Worm (Caenorhabditis elegans): Measurements from ENCODE around the gene btb-11.

DNA sequence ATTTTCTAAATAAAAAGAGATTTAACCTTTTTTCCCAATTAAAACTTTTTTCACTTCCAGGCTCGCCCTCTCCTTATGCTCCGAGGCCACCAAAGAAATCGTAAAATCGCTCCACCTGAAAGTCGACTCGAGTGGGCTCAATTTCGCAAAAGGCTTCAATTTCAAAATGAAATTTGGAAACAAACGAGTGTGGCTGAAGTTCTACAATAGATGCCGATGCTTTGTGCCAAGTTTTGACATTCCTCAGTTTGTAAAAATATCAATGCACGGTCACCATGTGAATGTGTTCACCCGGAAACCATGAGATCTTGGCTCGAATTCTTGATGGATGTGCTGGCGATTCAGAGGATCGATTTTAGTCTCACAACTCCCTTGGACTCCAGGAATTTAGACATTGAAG is 2.1 kb upstream of the btb-11 start, which contains the start of gene M01D1.12:
- TF ChIP-seq lsy-2 (tag; optimal IDR thresholded peaks at IDR 0.05) = no peak
- TF ChIP-seq aly-2 (tag; optimal IDR thresholded peaks at IDR 0.05) = no peak
- TF ChIP-seq nhr-77 (tag; optimal IDR thresholded peaks at IDR 0.05) = no peak
- no peak for TF ChIP-seq efl-1 (optimal IDR thresholded peaks at IDR 0.05)
- no peak for TF ChIP-seq efl-1 (GFP tag; optimal IDR thresholded peaks at IDR 0.05 in 1 of 2)
- TF ChIP-seq alr-1 (tag; optimal IDR thresholded peaks at IDR 0.05; ENCODE audit: borderline replicate concordance) = no peak
- TF ChIP-seq C34B4.2 (tag; optimal IDR thresholded peaks at IDR 0.05) = no peak
- TF ChIP-seq unc-62 (GFP tag; optimal IDR thresholded peaks at IDR 0.05) = no peak
- no peak for TF ChIP-seq ztf-4 (tag; optimal IDR thresholded peaks at IDR 0.05)
- no peak for TF ChIP-seq ceh-90 (tag; optimal IDR thresholded peaks at IDR 0.05)
- no peak for TF ChIP-seq F16B12.6 (tag; optimal IDR thresholded peaks at IDR 0.05)
- TF ChIP-seq egl-27 (tag; optimal IDR thresholded peaks at IDR 0.05) = no peak
